Worm (Caenorhabditis elegans) whole organism, L4 larva: ENCODE data around the gene degt-1.

Experiments
- F10B5.3 ChIP-seq: sonication (generic microtip); optimal IDR thresholded peaks from 2 replicates; lab custom pipeline; 2016; ENCODE audit warnings: mild to moderate bottlenecking, missing genetic modification characterization, missing compliant biosample characterization
- F26F4.8 ChIP-seq: fragments of 200-800 bp; sonication (Bioruptor generic); conservative IDR thresholded peaks from 2 replicates; pipeline ENCODE4 v1.3.6; 2022; ENCODE audit warnings: missing genetic modification characterization, missing compliant biosample characterization
- F49E8.2 ChIP-seq: sonication (generic microtip); optimal IDR thresholded peaks from 2 replicates; lab custom pipeline; 2016; ENCODE audit warnings: missing compliant biosample characterization, mild to moderate bottlenecking, missing genetic modification characterization, borderline replicate concordance
- R02D3.7 ChIP-seq: fragments of 150-350 bp; sonication (generic microtip); optimal IDR thresholded peaks from 3 replicates; lab custom pipeline; 2014; ENCODE audit warnings: missing biosample characterization, missing genetic modification characterization
- T20F7.1 ChIP-seq: fragments of 200-800 bp; sonication (Bioruptor generic); optimal IDR thresholded peaks from 2 replicates; lab custom pipeline; 2018; ENCODE audit warnings: mild to moderate bottlenecking, missing genetic modification characterization, missing compliant biosample characterization
- T26A8.4 ChIP-seq: fragments of 200-800 bp; sonication (Bioruptor generic); IDR thresholded peaks from 2 replicates; pipeline ENCODE4 v1.3.6; 2022; ENCODE audit warnings: missing genetic modification characterization, missing compliant biosample characterization
- Y105C5A.15 ChIP-seq: fragments of 200-800 bp; sonication (Bioruptor generic); IDR thresholded peaks from 2 replicates; pipeline ENCODE4 v1.3.6; 2022; ENCODE audit warnings: missing genetic modification characterization, missing compliant biosample characterization
- Y5F2A.4 ChIP-seq: fragments of 200-800 bp; sonication (Bioruptor generic); optimal IDR thresholded peaks from 2 replicates; lab custom pipeline; 2018; ENCODE audit warnings: mild to moderate bottlenecking, missing genetic modification characterization, missing compliant biosample characterization
- Y75B8A.6 ChIP-seq: fragments of 200-800 bp; sonication (Bioruptor generic); IDR thresholded peaks from 2 replicates; pipeline ENCODE4 v1.3.6; 2022; ENCODE audit warnings: missing genetic modification reagents, missing genetic modification characterization, missing compliant biosample characterization
- ZK546.5 ChIP-seq, 2 experiments: sonication (generic microtip); optimal IDR thresholded peaks; 2 replicates each; lab custom pipeline; 2017; ENCODE audit warnings: missing biosample characterization in 2 of 2, missing genetic modification characterization in 2 of 2
- aly-2 ChIP-seq: sonication (generic microtip); optimal IDR thresholded peaks from 2 replicates; lab custom pipeline; 2018; ENCODE audit warnings: missing biosample characterization, missing genetic modification characterization
- arid-1 ChIP-seq: fragments of 200-800 bp; sonication (Bioruptor generic); conservative IDR thresholded peaks from 2 replicates; pipeline ENCODE4 v1.3.6; 2022; ENCODE audit warnings: missing genetic modification reagents, missing genetic modification characterization, missing compliant biosample characterization
- ceh-20 ChIP-seq: fragments of 200-800 bp; sonication (Bioruptor generic); IDR thresholded peaks from 2 replicates; pipeline ENCODE4 v1.3.6; 2022; ENCODE audit warnings: missing genetic modification reagents, missing genetic modification characterization, missing compliant biosample characterization
- ceh-28 ChIP-seq: fragments of 150-350 bp; optimal IDR thresholded peaks from 2 replicates; lab custom pipeline; 2014; ENCODE audit warnings: missing biosample characterization, missing genetic modification reagents, missing genetic modification characterization
- ceh-44 ChIP-seq: fragments of 200-800 bp; sonication (Bioruptor generic); IDR thresholded peaks from 2 replicates; pipeline ENCODE4 v1.3.6; 2022; ENCODE audit warnings: missing genetic modification reagents, missing genetic modification characterization, missing compliant biosample characterization
- ces-1 ChIP-seq: fragments of 150-350 bp; sonication (generic microtip); optimal IDR thresholded peaks from 4 replicates; lab custom pipeline; 2014; ENCODE audit warnings: missing biosample characterization, missing genetic modification reagents, missing genetic modification characterization
- ctbp-1 ChIP-seq: fragments of 200-800 bp; sonication (Bioruptor generic); IDR thresholded peaks from 2 replicates; pipeline ENCODE4 v1.3.6; 2022; ENCODE audit warnings: missing genetic modification reagents, missing genetic modification characterization, missing compliant biosample characterization
- daf-12 ChIP-seq: fragments of 150-350 bp; optimal IDR thresholded peaks from 2 replicates; lab custom pipeline; 2014; ENCODE audit warnings: missing biosample characterization, missing genetic modification reagents, missing genetic modification characterization
- daf-19 ChIP-seq: fragments of 200-800 bp; sonication (Bioruptor generic); conservative IDR thresholded peaks from 2 replicates; pipeline ENCODE4 v1.3.6; 2022; ENCODE audit warnings: missing genetic modification characterization, missing compliant biosample characterization
- daf-8 ChIP-seq: fragments of 200-800 bp; sonication (Bioruptor generic); IDR thresholded peaks from 2 replicates; pipeline ENCODE4 v1.3.6; 2022; ENCODE audit warnings: missing genetic modification characterization, missing compliant biosample characterization
- dmd-8 ChIP-seq: fragments of 200-800 bp; sonication (Bioruptor generic); IDR thresholded peaks from 2 replicates; pipeline ENCODE4 v1.3.6; 2022; ENCODE audit warnings: missing genetic modification characterization, missing compliant biosample characterization
- duxl-1 ChIP-seq: sonication (generic microtip); optimal IDR thresholded peaks from 2 replicates; lab custom pipeline; 2016; ENCODE audit warnings: mild to moderate bottlenecking, missing genetic modification characterization, moderate library complexity, missing compliant biosample characterization; ENCODE audit not compliant: poor library complexity
- dve-1 ChIP-seq: sonication (generic microtip); optimal IDR thresholded peaks from 2 replicates; lab custom pipeline; 2017; ENCODE audit warnings: antibody characterized with exemption, mild to moderate bottlenecking, missing genetic modification characterization, missing compliant biosample characterization; ENCODE audit not compliant: insufficient read depth
- egl-27 ChIP-seq: sonication (generic microtip); optimal IDR thresholded peaks from 3 replicates; lab custom pipeline; 2017; ENCODE audit warnings: missing biosample characterization, missing genetic modification reagents, missing genetic modification characterization
- fkh-10 ChIP-seq: fragments of 150-350 bp; optimal IDR thresholded peaks from 2 replicates; lab custom pipeline; 2014; ENCODE audit warnings: missing biosample characterization, missing genetic modification reagents, missing genetic modification characterization
- hif-1 ChIP-seq, 2 experiments: sonication (generic microtip); optimal IDR thresholded peaks; 2 replicates each; lab custom pipeline; 2016 to 2017; ENCODE audit warnings: missing compliant biosample characterization in 2 of 2, missing genetic modification characterization in 2 of 2, missing genetic modification reagents in 2 of 2, missing genotype in 2 of 2, mild to moderate bottlenecking in 1 of 2
- hlh-11 ChIP-seq: fragments of 200-800 bp; sonication (Bioruptor generic); optimal IDR thresholded peaks from 2 replicates; lab custom pipeline; 2018; ENCODE audit warnings: mild to moderate bottlenecking, missing genetic modification characterization, missing compliant biosample characterization
- lim-7 ChIP-seq: fragments of 200-800 bp; sonication (Bioruptor generic); IDR thresholded peaks from 2 replicates; pipeline ENCODE4 v1.3.6; 2022; ENCODE audit warnings: missing genetic modification characterization, missing compliant biosample characterization
- lin-15B ChIP-seq: fragments of 150-350 bp; sonication (generic microtip); optimal IDR thresholded peaks from 3 replicates; lab custom pipeline; 2014; ENCODE audit warnings: missing biosample characterization, missing genetic modification characterization
- lin-39 ChIP-seq: fragments of 150-350 bp; optimal IDR thresholded peaks from 2 replicates; lab custom pipeline; 2014; ENCODE audit warnings: missing biosample characterization, missing genetic modification reagents, missing genetic modification characterization
- lsy-2 ChIP-seq, 2 experiments: fragments of 150-350 bp in 1 of 2; sonication (generic microtip) in 1 of 2; optimal IDR thresholded peaks; 2 replicates each; lab custom pipeline; 2014 to 2017; ENCODE audit warnings: missing biosample characterization in 2 of 2, missing genetic modification characterization in 2 of 2
- madf-5 ChIP-seq, 2 experiments: fragments of 200-800 bp; sonication (Bioruptor generic); IDR thresholded peaks; 2 replicates each; pipeline ENCODE4 v1.3.6; 2022; ENCODE audit warnings: missing compliant biosample characterization in 2 of 2, missing genetic modification characterization in 2 of 2
- madf-9 ChIP-seq: fragments of 200-800 bp; sonication (Bioruptor generic); conservative IDR thresholded peaks from 2 replicates; pipeline ENCODE4 v1.3.6; 2022; ENCODE audit warnings: missing genetic modification reagents, missing genetic modification characterization, missing compliant biosample characterization
- mdt-29 ChIP-seq: fragments of 200-800 bp; sonication (Bioruptor generic); IDR thresholded peaks from 2 replicates; pipeline ENCODE4 v1.3.6; 2022; ENCODE audit warnings: missing genetic modification reagents, missing genetic modification characterization, missing compliant biosample characterization
- mep-1 ChIP-seq: fragments of 150-350 bp; sonication (generic microtip); optimal IDR thresholded peaks from 3 replicates; lab custom pipeline; 2014; ENCODE audit warnings: missing biosample characterization, missing genetic modification characterization
- mxl-2 ChIP-seq: fragments of 200-800 bp; sonication (Bioruptor generic); conservative IDR thresholded peaks from 2 replicates; pipeline ENCODE4 v1.3.6; 2022; ENCODE audit warnings: missing genetic modification reagents, missing genetic modification characterization, missing compliant biosample characterization
- mxl-3 ChIP-seq: fragments of 200-800 bp; sonication (Bioruptor generic); optimal IDR thresholded peaks from 2 replicates; lab custom pipeline; 2018; ENCODE audit warnings: mild to moderate bottlenecking, missing genetic modification characterization, missing compliant biosample characterization
- nhr-111 ChIP-seq: fragments of 200-800 bp; sonication (Bioruptor generic); optimal IDR thresholded peaks from 2 replicates; lab custom pipeline; 2018; ENCODE audit warnings: mild to moderate bottlenecking, missing genetic modification characterization, missing compliant biosample characterization
- nhr-237 ChIP-seq: sonication (generic microtip); optimal IDR thresholded peaks from 2 replicates; lab custom pipeline; 2017; ENCODE audit warnings: missing biosample characterization, missing genetic modification characterization
- nhr-28 ChIP-seq: fragments of 150-350 bp; optimal IDR thresholded peaks from 2 replicates; lab custom pipeline; 2014; ENCODE audit warnings: missing biosample characterization, missing genetic modification characterization
- nhr-42 ChIP-seq: fragments of 200-800 bp; sonication (Bioruptor generic); IDR thresholded peaks from 2 replicates; pipeline ENCODE4 v1.3.6; 2022; ENCODE audit warnings: missing genetic modification characterization, missing compliant biosample characterization
- nhr-6 ChIP-seq: fragments of 150-350 bp; optimal IDR thresholded peaks from 2 replicates; lab custom pipeline; 2014; ENCODE audit warnings: missing biosample characterization, missing genetic modification characterization
- php-3 ChIP-seq: fragments of 200-800 bp; sonication (Bioruptor generic); IDR thresholded peaks from 2 replicates; pipeline ENCODE4 v1.3.6; 2022; ENCODE audit warnings: missing genetic modification reagents, missing genetic modification characterization, missing compliant biosample characterization
- set-16 ChIP-seq: fragments of 200-800 bp; sonication (Bioruptor generic); IDR thresholded peaks from 2 replicates; pipeline ENCODE4 v1.3.6; 2022; ENCODE audit warnings: missing genetic modification reagents, missing genetic modification characterization, missing compliant biosample characterization
- spr-1 ChIP-seq: sonication (generic microtip); optimal IDR thresholded peaks from 2 replicates; lab custom pipeline; 2016; ENCODE audit warnings: mild to moderate bottlenecking, missing genetic modification characterization, missing compliant biosample characterization
- tra-1 ChIP-seq: fragments of 200-800 bp; sonication (Bioruptor generic); IDR thresholded peaks from 2 replicates; pipeline ENCODE4 v1.3.6; 2022; ENCODE audit warnings: missing genetic modification reagents, missing genetic modification characterization, missing compliant biosample characterization
- unc-62 ChIP-seq, 3 experiments: fragments of 150-350 bp in 1 of 3; sonication (generic microtip); optimal IDR thresholded peaks in 2 of 3; peaks in 1 of 3; 1 replicate in 1 of 3; 2 replicates in 2 of 3; lab custom pipeline; 2014 to 2017; ENCODE audit warnings: missing biosample characterization in 3 of 3, missing genetic modification characterization in 3 of 3, missing genetic modification reagents in 3 of 3, missing genotype in 1 of 3
- vab-7 ChIP-seq: fragments of 200-800 bp; sonication (Bioruptor generic); IDR thresholded peaks from 2 replicates; pipeline ENCODE4 v1.3.6; 2022; ENCODE audit warnings: missing genetic modification reagents, missing genetic modification characterization, missing compliant biosample characterization
- zag-1 ChIP-seq: fragments of 150-350 bp; optimal IDR thresholded peaks from 2 replicates; lab custom pipeline; 2014; ENCODE audit warnings: missing biosample characterization, missing genetic modification characterization
- zip-11 ChIP-seq: fragments of 200-800 bp; sonication (Bioruptor generic); IDR thresholded peaks from 2 replicates; pipeline ENCODE4 v1.3.6; 2022; ENCODE audit warnings: missing genetic modification characterization, missing compliant biosample characterization
- ztf-7 ChIP-seq: fragments of 150-350 bp; optimal IDR thresholded peaks from 2 replicates; lab custom pipeline; 2014; ENCODE audit warnings: missing biosample characterization, missing genetic modification characterization

degt-1 gene

ce11 chrV:10536808-10537207 is 3.3 kb upstream of the degt-1 start (continued):
- TF ChIP-seq ces-1 (GFP tag; lab: Kevin White, UChicago), result no peak
- peak in 1 of 2 experiments; percentile 99 for TF ChIP-seq unc-62 (GFP tag; optimal IDR thresholded peaks at IDR 0.05 in 1 of 2; lab: Kevin White, UChicago)
- TF ChIP-seq unc-62 (tag; optimal IDR thresholded peaks at IDR 0.05; lab: Kevin White, UChicago), result no peak
- TF ChIP-seq F49E8.2 (tag; lab: Kevin White, UChicago), result no peak
- no peak for TF ChIP-seq lin-39
- peak; percentile 85 for TF ChIP-seq ztf-7 (tag; lab: Kevin White, UChicago)
- TF ChIP-seq F26F4.8, result no peak
- TF ChIP-seq php-3, result peak; percentile 33; the same call in 1 of the 2 replicates
- peak in 1 of 2 experiments; percentile 3 for TF ChIP-seq ZK546.5 (tag; optimal IDR thresholded peaks at IDR 0.05; lab: Kevin White, UChicago)
- TF ChIP-seq ceh-20 (GFP tag; lab: Robert Waterston, UW), result peak; percentile 76
- TF ChIP-seq nhr-6 (tag; lab: Kevin White, UChicago), result peak; percentile 55
- no peak for TF ChIP-seq Y75B8A.6
- TF ChIP-seq Y105C5A.15, result no peak
- TF ChIP-seq lin-15B (tag; lab: Kevin White, UChicago), result peak; percentile 8
- no peak for TF ChIP-seq zag-1 (tag; lab: Kevin White, UChicago)
- TF ChIP-seq mdt-29 (GFP tag; lab: Robert Waterston, UW), result no peak
- peak; percentile 47 to 81 for TF ChIP-seq hif-1 (tag; optimal IDR thresholded peaks at IDR 0.05; lab: Kevin White, UChicago)
- no peak for TF ChIP-seq aly-2 (tag; lab: Kevin White, UChicago)
- TF ChIP-seq fkh-10, result peak; percentile 98
- TF ChIP-seq ceh-28 (tag; lab: Kevin White, UChicago), result peak; percentile 44
- TF ChIP-seq spr-1 (tag; lab: Kevin White, UChicago), result peak; percentile 59
- no peak for TF ChIP-seq nhr-237 (tag; lab: Kevin White, UChicago)
- TF ChIP-seq mep-1 (tag; lab: Kevin White, UChicago), result peak; percentile 94
- TF ChIP-seq nhr-28 (tag; lab: Kevin White, UChicago), result peak; percentile 90
- peak; percentile 37; the same call in 1 of the 2 replicates for TF ChIP-seq vab-7 (GFP tag; lab: Robert Waterston, UW)
- no peak for TF ChIP-seq R02D3.7 (tag; lab: Kevin White, UChicago)
- no peak for TF ChIP-seq nhr-111 (GFP tag; lab: Kevin White, UChicago)
- TF ChIP-seq duxl-1, result peak; percentile 82
- peak; percentile 75 for TF ChIP-seq ctbp-1
- TF ChIP-seq tra-1 (GFP tag; lab: Robert Waterston, UW), result peak; percentile 64; the same call in 1 of the 2 replicates
- TF ChIP-seq egl-27, result no peak
- no peak for TF ChIP-seq daf-8 (GFP tag; lab: Robert Waterston, UW)
- peak; percentile 92 for TF ChIP-seq dve-1 (tag; lab: Kevin White, UChicago)
- no peak for TF ChIP-seq dmd-8 (GFP tag; lab: Robert Waterston, UW)
- TF ChIP-seq set-16 (GFP tag; lab: Robert Waterston, UW), result no peak
- TF ChIP-seq madf-9, result no peak; the same call in 1 of the 2 replicates
- peak; percentile 75 to 93 for TF ChIP-seq lsy-2 (tag; optimal IDR thresholded peaks at IDR 0.05; lab: Kevin White, UChicago)
- no peak for TF ChIP-seq ceh-44 (GFP tag; lab: Robert Waterston, UW)
- TF ChIP-seq arid-1 (GFP tag; lab: Robert Waterston, UW), result 0 out of 2 replicates have a peak, but pooled peaks have one; percentile 10
- peak; percentile 86 for TF ChIP-seq daf-19
- peak; percentile 81 for TF ChIP-seq T20F7.1
- TF ChIP-seq zip-11 (GFP tag; lab: Robert Waterston, UW), result no peak
- TF ChIP-seq nhr-42 (GFP tag; lab: Robert Waterston, UW), result peak; percentile 71; the same call in 1 of the 2 replicates
- peak; percentile 94 for TF ChIP-seq mxl-3 (GFP tag; lab: Kevin White, UChicago)
- TF ChIP-seq hlh-11 (tag; lab: Kevin White, UChicago), result peak; percentile 89
- TF ChIP-seq Y5F2A.4 (GFP tag; lab: Kevin White, UChicago), result no peak
- TF ChIP-seq F10B5.3, result peak; percentile 66
- no peak for TF ChIP-seq madf-5 (GFP tag; IDR thresholded peaks at IDR 0.05; lab: Robert Waterston, UW)
- no peak for TF ChIP-seq mxl-2
- peak; percentile 89 for TF ChIP-seq T26A8.4
- TF ChIP-seq daf-12 (tag; lab: Kevin White, UChicago), result no peak
- no peak for TF ChIP-seq lim-7 (GFP tag; lab: Robert Waterston, UW)
